Worm (Caenorhabditis elegans) whole organism, midembryonic: ENCODE data around the gene ymel-1.

Source experiments
- flt-1 ChIP-seq: fragments of 200-800 bp; sonication (Bioruptor generic); IDR thresholded peaks from 2 replicates; pipeline ENCODE4 v1.3.6; 2022; ENCODE audit warnings: missing genetic modification characterization, missing compliant biosample characterization
- tab-1 ChIP-seq: fragments of 200-800 bp; sonication (Bioruptor generic); IDR thresholded peaks from 2 replicates; pipeline ENCODE4 v1.3.6; 2022; ENCODE audit warnings: missing genetic modification characterization, missing compliant biosample characterization
- ztf-23 ChIP-seq: fragments of 200-800 bp; sonication (Bioruptor generic); IDR thresholded peaks from 2 replicates; pipeline ENCODE4 v1.3.6; 2022; ENCODE audit warnings: missing genetic modification reagents, missing genetic modification characterization, missing compliant biosample characterization

DNA sequence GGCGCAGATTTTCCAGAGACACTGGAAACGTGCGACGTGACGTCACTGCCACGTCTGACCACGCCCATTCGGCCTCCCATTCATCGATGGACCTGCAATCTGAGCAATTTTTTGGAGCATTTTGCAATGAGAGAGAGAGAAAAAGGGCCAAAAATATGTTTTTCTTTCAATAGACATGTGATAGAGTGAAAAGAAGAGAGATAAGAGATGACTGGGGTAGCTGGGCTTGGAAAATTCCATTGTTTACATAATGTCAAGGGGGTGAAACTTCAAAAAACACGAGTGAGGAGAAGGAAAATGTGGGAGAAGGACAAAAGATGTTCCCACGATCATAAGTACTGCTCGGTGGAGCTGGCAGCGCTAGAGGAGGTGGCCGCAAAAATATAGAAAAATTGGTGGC, 19.9 kb upstream of the ymel-1 start, which contains the start of gene M03C11.1:
- TF ChIP-seq tab-1 (GFP tag; lab: Robert Waterston, UW) (no peak), flt-1 (GFP tag; lab: Robert Waterston, UW) (no peak), ztf-23 (GFP tag; lab: Robert Waterston, UW) (no peak)
